Worm (Caenorhabditis elegans) whole organism, L2 larva: Measurements from ENCODE around the gene rpia-1.

Source experiments
- blmp-1 ChIP-seq: sonication (generic microtip); optimal IDR thresholded peaks from 2 replicates; lab custom pipeline; 2017; ENCODE audit warnings: missing genetic modification characterization, mild to moderate bottlenecking, missing compliant biosample characterization, antibody characterized with exemption, moderate library complexity; ENCODE audit not compliant: insufficient read depth
- ceh-16 ChIP-seq: fragments of 150-350 bp; optimal IDR thresholded peaks from 2 replicates; lab custom pipeline; 2014; ENCODE audit warnings: missing biosample characterization, missing genetic modification characterization
- elt-3 ChIP-seq: sonication (generic microtip); optimal IDR thresholded peaks from 2 replicates; lab custom pipeline; 2017; ENCODE audit warnings: missing biosample characterization, missing genetic modification characterization
- fos-1 ChIP-seq: fragments of 150-350 bp; optimal IDR thresholded peaks from 2 replicates; lab custom pipeline; 2014; ENCODE audit warnings: missing biosample characterization, missing genetic modification characterization
- nhr-237 ChIP-seq: fragments of 150-350 bp; optimal IDR thresholded peaks from 2 replicates; lab custom pipeline; 2014; ENCODE audit warnings: missing biosample characterization, missing genetic modification characterization
- nhr-77 ChIP-seq: fragments of 150-350 bp; optimal IDR thresholded peaks from 2 replicates; lab custom pipeline; 2014; ENCODE audit warnings: missing biosample characterization, missing genetic modification characterization
- snpc-4 ChIP-seq: fragments of 150-350 bp; optimal IDR thresholded peaks from 2 replicates; lab custom pipeline; 2014; ENCODE audit warnings: missing biosample characterization, missing genetic modification characterization

DNA sequence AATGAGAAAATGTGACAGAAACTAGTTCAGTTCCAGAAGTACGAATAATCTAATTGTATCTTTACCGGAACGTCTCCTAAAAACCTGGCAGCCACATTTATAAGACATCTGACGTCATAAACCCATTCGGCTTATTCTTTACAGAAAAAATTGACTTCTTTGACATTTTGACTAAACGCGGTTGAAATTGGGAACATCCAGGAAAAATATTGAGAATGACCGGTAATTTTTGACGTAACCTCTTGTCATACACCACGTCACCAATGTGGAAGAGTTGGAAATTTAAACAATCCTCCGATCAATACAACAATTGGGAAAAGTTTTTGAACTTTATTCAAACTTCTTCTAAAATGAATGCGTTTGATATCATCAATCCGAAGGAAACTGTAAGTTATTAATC, 31.9 kb upstream of the rpia-1 start, which contains the start of gene ZK418.2:
- TF ChIP-seq fos-1 (tag; lab: Kevin White, UChicago) (no peak), elt-3 (tag; lab: Kevin White, UChicago) (no peak), nhr-237 (no peak), blmp-1 (tag; lab: Kevin White, UChicago) (no peak), snpc-4 (tag; lab: Kevin White, UChicago) (no peak), ceh-16 (tag; lab: Kevin White, UChicago) (no peak), nhr-77 (tag; lab: Kevin White, UChicago) (no peak)
